Fruit fly (Drosophila melanogaster) whole organism, adult: ENCODE data around the gene Nt5a.

Source experiments
- CG33017 ChIP-seq: fragments of 200-800 bp; sonication (Bioruptor generic); optimal IDR thresholded peaks from 2 replicates; lab custom pipeline; 2018; ENCODE audit warnings: missing biosample characterization, mild to moderate bottlenecking, missing genetic modification characterization, moderate library complexity
- Hr96 ChIP-seq: fragments of 200-800 bp; sonication (Bioruptor generic); optimal IDR thresholded peaks from 2 replicates; lab custom pipeline; 2016; ENCODE audit warnings: missing biosample characterization, missing genetic modification characterization
- kay ChIP-seq: fragments of 200-800 bp; sonication (Bioruptor generic); peaks from one replicate; lab custom pipeline; 2016; ENCODE audit warnings: missing biosample characterization, missing genetic modification characterization, borderline replicate concordance
- tj ChIP-seq: fragments of 200-800 bp; sonication (Bioruptor generic); optimal IDR thresholded peaks from 3 replicates; lab custom pipeline; 2017; ENCODE audit warnings: missing biosample characterization, mild to moderate bottlenecking, missing genetic modification characterization, moderate library complexity

- TF ChIP-seq Hr96 (no peak), CG33017 (tag; lab: Kevin White, UChicago) (no peak), tj (GFP tag; lab: Kevin White, UChicago) (no peak), kay (no peak)
Measured at dm6 chr3L:1331542-1331941, 24.3 kb upstream of the Nt5a start, which contains the start of gene msd1.
